Worm (Caenorhabditis elegans) whole organism, mixed stage, embryonic: ENCODE data around the gene D1046.16.

Experiments
- bed-3 ChIP-seq: fragments of 200-800 bp; sonication (Bioruptor generic); optimal IDR thresholded peaks from 3 replicates; lab custom pipeline; 2018; ENCODE audit warnings: mild to moderate bottlenecking, missing genetic modification characterization, moderate library complexity, missing compliant biosample characterization
- blmp-1 ChIP-seq: fragments of 150-350 bp; optimal IDR thresholded peaks from 2 replicates; lab custom pipeline; 2014; ENCODE audit warnings: missing biosample characterization, missing genetic modification characterization
- ceh-43 ChIP-seq: fragments of 200-800 bp; sonication (Bioruptor generic); optimal IDR thresholded peaks from 2 replicates; lab custom pipeline; 2018; ENCODE audit warnings: mild to moderate bottlenecking, missing genetic modification characterization, moderate library complexity, missing compliant biosample characterization
- ceh-83 ChIP-seq: fragments of 200-800 bp; sonication (Bioruptor generic); optimal IDR thresholded peaks from 2 replicates; lab custom pipeline; 2018; ENCODE audit warnings: mild to moderate bottlenecking, missing genetic modification characterization, missing compliant biosample characterization
- ces-1 ChIP-seq: fragments of 150-350 bp; optimal IDR thresholded peaks from 2 replicates; lab custom pipeline; 2014; ENCODE audit warnings: missing biosample characterization, missing genetic modification reagents, missing genetic modification characterization
- drap-1 ChIP-seq: fragments of 200-800 bp; sonication (Bioruptor generic); optimal IDR thresholded peaks from 3 replicates; lab custom pipeline; 2018; ENCODE audit warnings: mild to moderate bottlenecking, missing genetic modification characterization, missing compliant biosample characterization
- elt-1 ChIP-seq: sonication (generic microtip); optimal IDR thresholded peaks from 2 replicates; lab custom pipeline; 2017; ENCODE audit warnings: missing genetic modification characterization, mild to moderate bottlenecking, missing compliant biosample characterization, antibody characterized with exemption, moderate library complexity, borderline replicate concordance; ENCODE audit not compliant: insufficient read depth
- elt-3 ChIP-seq: fragments of 150-350 bp; optimal IDR thresholded peaks from 2 replicates; lab custom pipeline; 2014; ENCODE audit warnings: missing biosample characterization, missing genetic modification characterization
- flh-1 ChIP-seq: fragments of 200-800 bp; sonication (Bioruptor generic); optimal IDR thresholded peaks from 2 replicates; lab custom pipeline; 2018; ENCODE audit warnings: mild to moderate bottlenecking, missing genetic modification characterization, moderate library complexity, missing compliant biosample characterization
- ham-2 ChIP-seq: fragments of 200-800 bp; sonication (Bioruptor generic); optimal IDR thresholded peaks from 2 replicates; lab custom pipeline; 2018; ENCODE audit warnings: mild to moderate bottlenecking, missing genetic modification characterization, missing compliant biosample characterization
- lin-13 ChIP-seq: fragments of 150-350 bp; optimal IDR thresholded peaks from 2 replicates; lab custom pipeline; 2014; ENCODE audit warnings: missing biosample characterization, missing genetic modification characterization
- lin-32 ChIP-seq: fragments of 200-800 bp; sonication (Bioruptor generic); optimal IDR thresholded peaks from 2 replicates; lab custom pipeline; 2018; ENCODE audit warnings: mild to moderate bottlenecking, missing genetic modification characterization, missing compliant biosample characterization
- mab-5 ChIP-seq: fragments of 150-350 bp; optimal IDR thresholded peaks from 2 replicates; lab custom pipeline; 2014; ENCODE audit warnings: missing biosample characterization, missing genetic modification characterization
- mep-1 ChIP-seq: fragments of 150-350 bp; optimal IDR thresholded peaks from 2 replicates; lab custom pipeline; 2017; ENCODE audit warnings: missing biosample characterization, missing genetic modification reagents, missing genetic modification characterization, inconsistent platforms
- nhr-12 ChIP-seq: fragments of 150-350 bp; optimal IDR thresholded peaks from 2 replicates; lab custom pipeline; 2014; ENCODE audit warnings: missing biosample characterization, missing genetic modification characterization
- nhr-2 ChIP-seq: fragments of 150-350 bp; optimal IDR thresholded peaks from 2 replicates; lab custom pipeline; 2014; ENCODE audit warnings: missing biosample characterization, missing genetic modification characterization
- nhr-28 ChIP-seq: fragments of 150-350 bp; optimal IDR thresholded peaks from 2 replicates; lab custom pipeline; 2014; ENCODE audit warnings: missing biosample characterization, missing genetic modification characterization
- nhr-76 ChIP-seq: sonication (generic microtip); optimal IDR thresholded peaks from 2 replicates; lab custom pipeline; 2017; ENCODE audit warnings: missing biosample characterization, missing genetic modification characterization
- pha-4 ChIP-seq: fragments of 150-350 bp; optimal IDR thresholded peaks from 2 replicates; lab custom pipeline; 2018; ENCODE audit warnings: missing biosample characterization, missing genetic modification reagents, missing genetic modification characterization
- sem-2 ChIP-seq: fragments of 200-800 bp; sonication (Bioruptor generic); optimal IDR thresholded peaks from 2 replicates; lab custom pipeline; 2018; ENCODE audit warnings: mild to moderate bottlenecking, missing genetic modification characterization, missing compliant biosample characterization
- sptf-1 ChIP-seq: sonication (generic microtip); optimal IDR thresholded peaks from 2 replicates; lab custom pipeline; 2017; ENCODE audit warnings: mild to moderate bottlenecking, missing genetic modification characterization, moderate library complexity, missing compliant biosample characterization
- unc-120 ChIP-seq: sonication (generic microtip); optimal IDR thresholded peaks from 2 replicates; lab custom pipeline; 2017; ENCODE audit warnings: missing genetic modification characterization, missing compliant biosample characterization; ENCODE audit not compliant: poor library complexity, severe bottlenecking
- zip-8 ChIP-seq: fragments of 150-350 bp; optimal IDR thresholded peaks from 2 replicates; lab custom pipeline; 2014; ENCODE audit warnings: missing biosample characterization, missing genetic modification characterization
- ztf-11 ChIP-seq: fragments of 150-350 bp; optimal IDR thresholded peaks from 2 replicates; lab custom pipeline; 2014; ENCODE audit warnings: missing biosample characterization, missing genetic modification characterization

Gene D1046.16

DNA sequence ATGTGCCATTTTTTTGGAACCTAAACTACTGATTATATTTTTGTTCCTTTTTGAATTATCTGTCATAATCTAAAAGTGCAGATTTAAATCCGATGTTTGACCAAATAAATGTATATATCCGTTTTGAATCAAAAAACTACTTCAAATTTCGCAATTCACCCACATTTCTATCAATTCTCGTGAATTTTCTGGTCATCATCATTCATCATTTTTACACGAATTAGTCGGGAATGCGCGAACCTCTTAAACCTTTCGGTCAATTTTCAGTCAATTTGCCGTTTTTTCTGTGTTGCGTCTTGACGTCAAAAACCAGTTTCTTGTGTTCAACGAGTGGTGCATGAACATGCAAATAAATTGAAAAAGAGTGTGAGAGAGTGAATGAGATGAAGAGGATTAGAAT lies 32.2 kb downstream of the D1046.16 start:
- no peak for TF ChIP-seq ham-2 (GFP tag; lab: Kevin White, UChicago)
- TF ChIP-seq, all 35 proteins: peak for 0

DNA sequence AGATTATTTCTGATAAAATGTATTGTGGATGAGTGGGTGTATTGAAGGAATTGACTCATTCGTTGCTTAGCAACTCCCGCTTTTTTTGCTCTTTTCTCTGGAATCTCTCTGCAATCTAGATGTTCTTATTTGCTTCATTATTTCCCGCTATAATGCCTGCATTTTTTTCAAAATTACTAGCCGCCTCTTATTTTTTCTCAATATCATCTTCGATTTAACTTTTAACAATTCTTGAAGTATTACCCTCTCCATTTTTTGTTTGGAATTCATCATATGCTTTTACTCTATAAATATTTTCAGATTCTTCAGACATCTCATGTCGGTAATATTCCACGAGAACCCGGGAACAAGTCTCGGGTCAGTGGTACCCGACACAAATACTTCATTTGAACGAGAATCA lies 34.2 kb downstream of the D1046.16 start, which contains the start of gene tpra-1:
TSS of gene tpra-1 (plus strand) at position 301 of the 400 bp plus-strand sequence.
- TF ChIP-seq sptf-1 (tag; lab: Kevin White, UChicago): no peak
- TF ChIP-seq lin-13 (tag; lab: Kevin White, UChicago): no peak

DNA sequence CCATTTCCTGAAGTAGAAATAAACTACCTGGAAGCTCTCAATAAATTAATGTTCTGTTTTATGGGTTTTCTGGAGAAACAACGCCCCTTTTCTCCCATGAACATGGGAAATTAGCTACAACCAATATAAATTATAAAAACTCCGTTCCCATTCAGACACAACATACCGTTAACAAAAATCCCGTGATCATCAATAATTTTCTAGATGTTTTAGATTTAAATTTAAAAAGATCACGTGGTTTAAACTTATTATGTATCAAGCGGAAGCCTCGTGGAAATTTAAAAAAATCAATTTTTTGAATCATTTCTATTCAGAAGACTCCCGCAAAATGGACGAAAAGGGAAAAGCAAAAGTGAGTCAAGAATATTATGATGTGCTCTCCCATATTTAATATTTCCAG lies 43.9 kb downstream of the D1046.16 start, which contains the start of gene C53B4.2:
TSS of gene C53B4.2 (plus strand) at position 301 of the 400 bp plus-strand sequence.
- TF ChIP-seq nhr-12 (tag; lab: Kevin White, UChicago) (no peak), zip-8 (no peak), ceh-83 (GFP tag; lab: Kevin White, UChicago) (no peak), ztf-11 (tag; lab: Kevin White, UChicago) (no peak), nhr-2 (tag; lab: Kevin White, UChicago) (no peak), flh-1 (GFP tag; lab: Kevin White, UChicago) (no peak), ces-1 (GFP tag; lab: Kevin White, UChicago) (no peak), elt-3 (tag; lab: Kevin White, UChicago) (no peak), sptf-1 (tag; lab: Kevin White, UChicago) (no peak), pha-4 (tag; lab: Kevin White, UChicago) (no peak), lin-32 (GFP tag; lab: Kevin White, UChicago) (no peak)

DNA sequence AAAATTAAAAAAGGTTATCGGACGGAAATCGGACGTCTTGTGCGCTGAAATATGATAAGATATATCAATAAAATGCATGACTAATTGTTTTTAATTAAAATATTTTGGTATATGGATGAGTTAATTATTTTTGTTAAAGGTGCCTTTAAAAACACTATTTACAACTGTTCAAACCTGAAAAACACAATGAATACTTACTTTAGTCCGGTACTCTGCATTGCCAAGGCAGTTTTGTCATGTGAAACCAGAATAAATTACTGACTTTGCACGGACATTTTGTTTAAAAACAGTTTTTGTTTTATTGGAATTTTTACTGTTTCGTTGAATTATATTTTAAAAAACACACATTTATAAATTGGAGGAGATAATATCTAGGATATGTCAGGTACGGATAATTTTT lies 46.0 kb downstream of the D1046.16 start, which contains the start of gene suex-2:
TSS of gene suex-2 (plus strand) at position 301 of the 400 bp plus-strand sequence.
- TF ChIP-seq drap-1 (GFP tag; lab: Kevin White, UChicago): no peak
- TF ChIP-seq elt-1: no peak
- no peak for TF ChIP-seq ceh-43 (GFP tag; lab: Kevin White, UChicago)
- TF ChIP-seq mab-5 (tag; lab: Kevin White, UChicago): no peak
- no peak for TF ChIP-seq unc-120 (tag; lab: Kevin White, UChicago)
- no peak for TF ChIP-seq ham-2 (GFP tag; lab: Kevin White, UChicago)
- no peak for TF ChIP-seq sem-2 (GFP tag; lab: Kevin White, UChicago)
- TF ChIP-seq ztf-11 (tag; lab: Kevin White, UChicago): no peak
- no peak for TF ChIP-seq nhr-76 (tag; lab: Kevin White, UChicago)
- no peak for TF ChIP-seq nhr-28
- TF ChIP-seq bed-3 (GFP tag; lab: Kevin White, UChicago): no peak
- no peak for TF ChIP-seq zip-8
- no peak for TF ChIP-seq ces-1 (GFP tag; lab: Kevin White, UChicago)
- no peak for TF ChIP-seq nhr-12 (tag; lab: Kevin White, UChicago)
- no peak for TF ChIP-seq blmp-1 (tag; lab: Kevin White, UChicago)
- no peak for TF ChIP-seq mep-1
